Worm (Caenorhabditis elegans) whole organism, L4/young adult: ENCODE results near the gene F13H10.8.

Experiments
- W03F9.2 ChIP-seq: fragments of 150-350 bp; optimal IDR thresholded peaks from 2 replicates; lab custom pipeline; 2014; ENCODE audit warnings: missing biosample characterization, missing genetic modification characterization
- him-1 ChIP-seq: sonication (generic microtip); optimal IDR thresholded peaks from 2 replicates; lab custom pipeline; 2016; ENCODE audit warnings: missing genotype, missing genetic modification reagents, missing genetic modification characterization, missing compliant biosample characterization

DNA sequence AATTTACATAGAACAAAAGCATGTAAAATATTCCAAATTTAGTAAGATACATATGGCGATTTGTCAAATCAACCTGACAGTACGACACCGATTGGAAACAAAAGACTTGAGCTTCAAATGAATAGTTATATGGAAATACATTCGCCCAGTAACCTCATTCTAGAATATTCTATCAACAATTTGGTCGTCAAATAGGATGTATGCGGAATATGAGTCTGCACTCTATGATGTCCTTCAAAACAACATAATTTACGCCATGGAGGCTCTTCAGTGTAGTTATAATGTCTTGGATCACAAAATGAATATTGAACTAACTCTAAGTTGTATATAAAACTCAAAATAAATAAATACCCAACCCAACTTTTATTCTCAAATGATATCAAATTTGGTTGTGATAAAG is 6.3 kb downstream of the F13H10.8 start:
- no peak for TF ChIP-seq W03F9.2
- no peak for TF ChIP-seq him-1 (tag; lab: Kevin White, UChicago)
